Worm (Caenorhabditis elegans) whole organism, L2 larva: ENCODE data around the gene mrps-33.

ENCODE experiments used
- F13H6.1 ChIP-seq: sonication (generic microtip); optimal IDR thresholded peaks from 2 replicates; lab custom pipeline; 2016; ENCODE audit warnings: missing genetic modification characterization, missing compliant biosample characterization
- ceh-16 ChIP-seq: fragments of 150-350 bp; optimal IDR thresholded peaks from 2 replicates; lab custom pipeline; 2014; ENCODE audit warnings: missing biosample characterization, missing genetic modification characterization
- nhr-77 ChIP-seq: fragments of 150-350 bp; optimal IDR thresholded peaks from 2 replicates; lab custom pipeline; 2014; ENCODE audit warnings: missing biosample characterization, missing genetic modification characterization
- ztf-4 ChIP-seq: fragments of 150-350 bp; optimal IDR thresholded peaks from 2 replicates; lab custom pipeline; 2014; ENCODE audit warnings: missing biosample characterization, missing genetic modification characterization

DNA sequence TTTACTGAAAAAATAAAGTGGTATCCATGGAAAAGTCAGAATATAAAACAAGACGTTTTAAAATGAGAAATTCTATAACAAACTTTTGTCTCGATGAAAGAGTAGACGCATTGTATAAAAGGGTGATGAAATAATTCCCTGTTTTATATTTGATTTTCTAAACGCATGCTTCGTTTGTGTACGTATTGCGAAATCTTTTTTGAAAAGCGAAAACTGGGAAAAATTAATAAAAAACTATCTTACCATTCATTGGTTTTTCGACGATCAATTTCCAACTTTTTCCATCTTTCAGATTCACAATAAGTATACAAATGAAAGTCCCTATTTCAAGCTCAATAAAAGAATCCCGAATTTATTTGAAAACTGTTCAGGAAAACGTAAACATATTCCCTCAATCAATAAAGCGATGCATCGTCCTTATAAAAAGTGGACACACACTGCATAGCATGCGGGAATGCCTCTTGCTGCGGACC is 45.1 kb upstream of the mrps-33 start, which contains the start of gene C33D9.13:
- TF ChIP-seq ceh-16 (tag; lab: Kevin White, UChicago) (no peak), F13H6.1 (tag; lab: Kevin White, UChicago) (no peak), nhr-77 (tag; lab: Kevin White, UChicago) (no peak), ztf-4 (no peak)
